Fruit fly (Drosophila melanogaster): Measurements from ENCODE around the gene Nlg3.

Nlg3 gene

dm6 chr3R:7541145-7541860 is 97.9 kb downstream of the Nlg3 start, which contains the start of the genes alpha-Est3 and alpha-Est2 (continued):
- TF ChIP-seq ranshi (GFP tag; IDR thresholded peaks at IDR 0.05) (no peak), Abd-B (GFP tag; optimal IDR thresholded peaks at IDR 0.05) (no peak), Lim3 (GFP tag; IDR thresholded peaks at IDR 0.05) (no peak), ind (GFP tag; optimal IDR thresholded peaks at IDR 0.05) (no peak), hb (GFP tag; IDR thresholded peaks at IDR 0.05; ENCODE audit: partially characterized antibody) (no peak), klu (GFP tag; IDR thresholded peaks at IDR 0.05) (no peak), gcm2 (GFP tag; optimal IDR thresholded peaks at IDR 0.05) (no peak), jing (GFP tag; optimal IDR thresholded peaks at IDR 0.05) (no peak), Optix (GFP tag; IDR thresholded peaks at IDR 0.05) (no peak), esg (GFP tag; conservative IDR thresholded peaks at IDR 0.05) (no peak), gt (GFP tag; IDR thresholded peaks at IDR 0.05) (no peak), CG10274 (GFP tag; optimal IDR thresholded peaks at IDR 0.05) (no peak), CG14014 (GFP tag; IDR thresholded peaks at IDR 0.05) (no peak), CG7987 (GFP tag; optimal IDR thresholded peaks at IDR 0.05) (no peak), H2.0 (GFP tag; IDR thresholded peaks at IDR 0.05) (no peak), CG4730 (GFP tag; IDR thresholded peaks at IDR 0.05) (no peak), GATAe (GFP tag; conservative IDR thresholded peaks at IDR 0.05) (no peak), cg (GFP tag; optimal IDR thresholded peaks at IDR 0.05) (no peak), CG9876 (GFP tag; optimal IDR thresholded peaks at IDR 0.05) (no peak), CG10654 (GFP tag; optimal IDR thresholded peaks at IDR 0.05) (no peak), CG7271 (tag; optimal IDR thresholded peaks at IDR 0.05) (no peak), BtbVII (GFP tag; optimal IDR thresholded peaks at IDR 0.05) (no peak), schlank (tag; optimal IDR thresholded peaks at IDR 0.05) (no peak), HLH3B (GFP tag; IDR thresholded peaks at IDR 0.05) (no peak), onecut (GFP tag; IDR thresholded peaks at IDR 0.05) (no peak), CG3847 (GFP tag; IDR thresholded peaks at IDR 0.05) (no peak), CG2875 (GFP tag; optimal IDR thresholded peaks at IDR 0.05) (no peak), CG32767 (GFP tag; IDR thresholded peaks at IDR 0.05) (no peak), CG14860 (GFP tag; IDR thresholded peaks at IDR 0.05; ENCODE audit: partially characterized antibody) (no peak), sisA (GFP tag; IDR thresholded peaks at IDR 0.05) (no peak), wor (GFP tag; IDR thresholded peaks at IDR 0.05) (no peak), sd (tag; optimal IDR thresholded peaks at IDR 0.05) (peak; percentile 36), ab (GFP tag; optimal IDR thresholded peaks at IDR 0.05) (no peak), kni (GFP tag; optimal IDR thresholded peaks at IDR 0.05) (no peak), ttk (GFP tag; IDR thresholded peaks at IDR 0.05) (no peak), abd-A (tag; optimal IDR thresholded peaks at IDR 0.05) (no peak), CG17802 (tag; optimal IDR thresholded peaks at IDR 0.05) (no peak), CG31388 (GFP tag; optimal IDR thresholded peaks at IDR 0.05) (no peak), Dip3 (GFP tag; optimal IDR thresholded peaks at IDR 0.05) (no peak), croc (GFP tag; conservative IDR thresholded peaks at IDR 0.05) (no peak), ssp (GFP tag; IDR thresholded peaks at IDR 0.05) (no peak), CHES-1-like (GFP tag; optimal IDR thresholded peaks at IDR 0.05) (no peak), bbx (GFP tag; IDR thresholded peaks at IDR 0.05; ENCODE audit: partially characterized antibody) (no peak), Trl (optimal IDR thresholded peaks at IDR 0.05) (peak in 1 of 2 experiments; percentile 38), Trl (GFP tag; optimal IDR thresholded peaks at IDR 0.05) (no peak), Hsf (GFP tag; optimal IDR thresholded peaks at IDR 0.05) (no peak), CG10543 (GFP tag; optimal IDR thresholded peaks at IDR 0.05) (no peak), chm (GFP tag; IDR thresholded peaks at IDR 0.05) (no peak)

Data from whole organism, embryonic.